Fruit fly (Drosophila melanogaster) whole organism, embryonic: ENCODE data around the gene dj-1beta.

Experiments used
- Abd-B ChIP-seq: fragments of 200-800 bp; sonication (Bioruptor generic); optimal IDR thresholded peaks from 2 replicates; lab custom pipeline; 2018; ENCODE audit warnings: missing biosample characterization, mild to moderate bottlenecking, missing genetic modification characterization, moderate library complexity
- B-H2 ChIP-seq: fragments of 200-800 bp; sonication (Bioruptor generic); optimal IDR thresholded peaks from 2 replicates; lab custom pipeline; 2018; ENCODE audit warnings: missing biosample characterization, mild to moderate bottlenecking, missing genetic modification characterization
- CG10543 ChIP-seq: fragments of 200-800 bp; sonication (Bioruptor generic); optimal IDR thresholded peaks from 3 replicates; lab custom pipeline; 2017; ENCODE audit warnings: missing biosample characterization, mild to moderate bottlenecking, missing genetic modification characterization, moderate library complexity
- CG10979 ChIP-seq: fragments of 200-800 bp; sonication (Bioruptor generic); optimal IDR thresholded peaks from 2 replicates; lab custom pipeline; 2018; ENCODE audit warnings: missing biosample characterization, mild to moderate bottlenecking, missing genetic modification characterization, moderate library complexity
- CG11456 ChIP-seq: fragments of 200-800 bp; sonication (Bioruptor generic); IDR thresholded peaks from 3 replicates; pipeline ENCODE4 v1.3.6; 2022; ENCODE audit warnings: missing biosample characterization, missing genetic modification characterization
- CG11696 ChIP-seq: fragments of 200-800 bp; sonication (Bioruptor generic); IDR thresholded peaks from 2 replicates; pipeline ENCODE4 v1.3.6; 2022; ENCODE audit warnings: missing biosample characterization, missing genetic modification characterization
- CG14710 ChIP-seq: fragments of 200-800 bp; sonication (Bioruptor generic); optimal IDR thresholded peaks from 3 replicates; lab custom pipeline; 2019; ENCODE audit warnings: missing biosample characterization, mild to moderate bottlenecking, missing genetic modification characterization, moderate library complexity
- CG15479 ChIP-seq: fragments of 200-800 bp; sonication (Bioruptor generic); optimal IDR thresholded peaks from 3 replicates; lab custom pipeline; 2019; ENCODE audit warnings: missing biosample characterization, mild to moderate bottlenecking, missing genetic modification characterization, moderate library complexity
- CG17359 ChIP-seq: fragments of 200-800 bp; sonication (Bioruptor generic); optimal IDR thresholded peaks from 3 replicates; lab custom pipeline; 2018; ENCODE audit warnings: missing biosample characterization, mild to moderate bottlenecking, missing genetic modification characterization, moderate library complexity
- CG17802 ChIP-seq: fragments of 200-800 bp; sonication (Bioruptor generic); optimal IDR thresholded peaks from 2 replicates; lab custom pipeline; 2018; ENCODE audit warnings: missing biosample characterization, mild to moderate bottlenecking, missing genetic modification characterization, moderate library complexity
- CG2120 ChIP-seq: fragments of 200-800 bp; sonication (Bioruptor generic); optimal IDR thresholded peaks from 3 replicates; lab custom pipeline; 2016; ENCODE audit warnings: missing biosample characterization, missing genetic modification characterization
- CG2678 ChIP-seq: fragments of 200-800 bp; sonication (Bioruptor generic); optimal IDR thresholded peaks from 3 replicates; lab custom pipeline; 2019; ENCODE audit warnings: missing biosample characterization, mild to moderate bottlenecking, missing genetic modification characterization, moderate library complexity
- CG33557 ChIP-seq: fragments of 200-800 bp; sonication (Bioruptor generic); optimal IDR thresholded peaks from 2 replicates; lab custom pipeline; 2019; ENCODE audit warnings: missing biosample characterization, mild to moderate bottlenecking, missing genetic modification characterization, moderate library complexity
- CG34376 ChIP-seq: fragments of 200-800 bp; sonication (Bioruptor generic); optimal IDR thresholded peaks from 2 replicates; lab custom pipeline; 2018; ENCODE audit warnings: missing biosample characterization, mild to moderate bottlenecking, missing genetic modification characterization
- CG3726 ChIP-seq: fragments of 200-800 bp; sonication (Bioruptor generic); IDR thresholded peaks from 3 replicates; pipeline ENCODE4, ENCODE4 v1.3.6; 2022; ENCODE audit warnings: missing biosample characterization, missing genetic modification characterization
- CG6654 ChIP-seq: fragments of 200-800 bp; sonication (Bioruptor generic); optimal IDR thresholded peaks from 2 replicates; lab custom pipeline; 2017; ENCODE audit warnings: missing biosample characterization, mild to moderate bottlenecking, missing genetic modification characterization
- CG7556 ChIP-seq: fragments of 200-800 bp; sonication (Bioruptor generic); optimal IDR thresholded peaks from 2 replicates; lab custom pipeline; 2017; ENCODE audit warnings: missing biosample characterization, mild to moderate bottlenecking, missing genetic modification characterization
- CG8478 ChIP-seq: fragments of >200 bp; optimal IDR thresholded peaks from 2 replicates; lab custom pipeline; 2018
- D19A ChIP-seq: fragments of 200-800 bp; optimal IDR thresholded peaks from 3 replicates; lab custom pipeline; 2019; ENCODE audit warnings: missing biosample characterization, mild to moderate bottlenecking, missing genetic modification characterization, moderate library complexity
- D19B ChIP-seq: fragments of 200-800 bp; sonication (Bioruptor generic); optimal IDR thresholded peaks from 2 replicates; lab custom pipeline; 2017; ENCODE audit warnings: missing biosample characterization, mild to moderate bottlenecking, missing genetic modification characterization
- Dad ChIP-seq: fragments of 200-800 bp; sonication (Bioruptor generic); optimal IDR thresholded peaks from 3 replicates; lab custom pipeline; 2016; ENCODE audit warnings: missing biosample characterization, missing genetic modification characterization
- Doc2 ChIP-seq: fragments of 200-800 bp; sonication (Bioruptor generic); IDR thresholded peaks from 2 replicates; pipeline ENCODE4 v1.3.6; 2022; ENCODE audit warnings: missing biosample characterization, missing genetic modification characterization
- Drgx ChIP-seq: fragments of 200-800 bp; sonication (Bioruptor generic); IDR thresholded peaks from 2 replicates; pipeline ENCODE4 v1.3.6; 2022; ENCODE audit warnings: missing biosample characterization, missing genetic modification characterization
- Fer1 ChIP-seq: fragments of 200-800 bp; sonication (Bioruptor generic); optimal IDR thresholded peaks from 2 replicates; lab custom pipeline; 2017; ENCODE audit warnings: missing biosample characterization, mild to moderate bottlenecking, missing genetic modification characterization
- GATAe ChIP-seq: fragments of 200-800 bp; sonication (Bioruptor generic); conservative IDR thresholded peaks from 2 replicates; pipeline ENCODE4 v1.3.6; 2022; ENCODE audit warnings: missing biosample characterization, missing genetic modification characterization
- H15 ChIP-seq: fragments of 200-800 bp; sonication (Bioruptor generic); IDR thresholded peaks from 3 replicates; pipeline ENCODE4 v1.3.6; 2022; ENCODE audit warnings: missing biosample characterization, missing genetic modification characterization
- HmgZ ChIP-seq: fragments of 200-800 bp; sonication (Bioruptor generic); optimal IDR thresholded peaks from 2 replicates; lab custom pipeline; 2018; ENCODE audit warnings: missing biosample characterization, mild to moderate bottlenecking, missing genetic modification characterization
- Hr39 ChIP-seq: fragments of >200 bp; optimal IDR thresholded peaks from 2 replicates; lab custom pipeline; 2017
- Hsf ChIP-seq: fragments of 200-800 bp; sonication (Bioruptor generic); optimal IDR thresholded peaks from 3 replicates; lab custom pipeline; 2016; ENCODE audit warnings: missing biosample characterization, missing genetic modification characterization
- Mrtf ChIP-seq: fragments of 200-800 bp; sonication (Bioruptor generic); IDR thresholded peaks from 3 replicates; pipeline ENCODE4 v1.3.6; 2022; ENCODE audit warnings: missing biosample characterization, missing genetic modification characterization
- NC2α ChIP-seq: fragments of 200-800 bp; sonication (Bioruptor generic); optimal IDR thresholded peaks from 2 replicates; lab custom pipeline; 2016; ENCODE audit warnings: missing biosample characterization, missing genetic modification characterization
- NFAT ChIP-seq: fragments of 200-800 bp; sonication (Bioruptor generic); IDR thresholded peaks from 2 replicates; pipeline ENCODE4 v1.3.6; 2022; ENCODE audit warnings: missing biosample characterization, missing genetic modification characterization
- Nf-YC ChIP-seq: fragments of 200-800 bp; optimal IDR thresholded peaks from 3 replicates; lab custom pipeline; 2019; ENCODE audit warnings: missing biosample characterization, mild to moderate bottlenecking, missing genetic modification characterization, moderate library complexity
- Sox102F ChIP-seq: fragments of 200-800 bp; sonication (Bioruptor generic); optimal IDR thresholded peaks from 2 replicates; lab custom pipeline; 2018; ENCODE audit warnings: missing biosample characterization, mild to moderate bottlenecking, missing genetic modification characterization, moderate library complexity
- Sry-β ChIP-seq: fragments of 200-800 bp; sonication (Bioruptor generic); optimal IDR thresholded peaks from 2 replicates; lab custom pipeline; 2018; ENCODE audit warnings: missing biosample characterization, mild to moderate bottlenecking, missing genetic modification characterization, moderate library complexity
- ara ChIP-seq: fragments of 200-800 bp; sonication (Bioruptor generic); IDR thresholded peaks from 2 replicates; pipeline ENCODE4 v1.3.6; 2022; ENCODE audit warnings: missing biosample characterization, missing genetic modification characterization
- cas ChIP-seq: fragments of 200-800 bp; sonication (Bioruptor generic); IDR thresholded peaks from 2 replicates; pipeline ENCODE4 v1.3.6; 2022; ENCODE audit warnings: missing biosample characterization, missing genetic modification characterization
- cg ChIP-seq: fragments of 200-800 bp; sonication (Bioruptor generic); optimal IDR thresholded peaks from 3 replicates; lab custom pipeline; 2019; ENCODE audit warnings: missing biosample characterization, mild to moderate bottlenecking, missing genetic modification characterization, moderate library complexity
- chinmo ChIP-seq: fragments of 200-800 bp; sonication (Bioruptor generic); IDR thresholded peaks from 4 replicates; pipeline ENCODE4 v1.3.6; 2022; ENCODE audit warnings: missing biosample characterization, missing genetic modification characterization; ENCODE audit not compliant: partially characterized antibody
- corto ChIP-seq: fragments of 200-800 bp; sonication (Bioruptor generic); optimal IDR thresholded peaks from 2 replicates; lab custom pipeline; 2016; ENCODE audit warnings: missing biosample characterization, mild to moderate bottlenecking, missing genetic modification characterization, moderate library complexity
- dati ChIP-seq: fragments of 200-800 bp; sonication (Bioruptor generic); IDR thresholded peaks from 2 replicates; pipeline ENCODE4 v1.3.6; 2022; ENCODE audit warnings: missing biosample characterization, missing genetic modification characterization
- dmrt11E ChIP-seq: fragments of 200-800 bp; sonication (Bioruptor generic); optimal IDR thresholded peaks from 3 replicates; lab custom pipeline; 2018; ENCODE audit warnings: missing biosample characterization, mild to moderate bottlenecking, missing genetic modification characterization, moderate library complexity
- dmrt99B ChIP-seq: fragments of 200-800 bp; sonication (Bioruptor generic); optimal IDR thresholded peaks from 2 replicates; lab custom pipeline; 2018; ENCODE audit warnings: missing biosample characterization, mild to moderate bottlenecking, missing genetic modification characterization, moderate library complexity
- ken ChIP-seq: fragments of 200-800 bp; sonication (Bioruptor generic); IDR thresholded peaks from 3 replicates; pipeline ENCODE4 v1.3.6; 2022; ENCODE audit warnings: missing biosample characterization, missing genetic modification characterization
- lola ChIP-seq, 3 experiments: fragments of >200 bp in 2 of 3; fragments of 200-800 bp in 1 of 3; sonication (Bioruptor generic) in 1 of 3; optimal IDR thresholded peaks; 2 replicates each; lab custom pipeline; 2017 to 2019; ENCODE audit warnings: missing biosample characterization in 3 of 3, missing genetic modification characterization in 3 of 3, mild to moderate bottlenecking in 1 of 3, moderate library complexity in 1 of 3
- nmo ChIP-seq: fragments of 200-800 bp; sonication (Bioruptor generic); optimal IDR thresholded peaks from 2 replicates; lab custom pipeline; 2018; ENCODE audit warnings: missing biosample characterization, mild to moderate bottlenecking, missing genetic modification characterization, moderate library complexity
- p53 ChIP-seq: fragments of 200-800 bp; sonication (Bioruptor generic); optimal IDR thresholded peaks from 2 replicates; lab custom pipeline; 2016; ENCODE audit warnings: missing biosample characterization, missing genetic modification characterization
- pfk ChIP-seq: fragments of 200-800 bp; sonication (Bioruptor generic); optimal IDR thresholded peaks from 2 replicates; lab custom pipeline; 2018; ENCODE audit warnings: missing biosample characterization, mild to moderate bottlenecking, missing genetic modification characterization, moderate library complexity
- slp2 ChIP-seq: fragments of 200-800 bp; sonication (Bioruptor generic); optimal IDR thresholded peaks from 2 replicates; lab custom pipeline; 2016; ENCODE audit warnings: missing biosample characterization, missing genetic modification characterization
- sob ChIP-seq: fragments of 200-800 bp; sonication (Bioruptor generic); IDR thresholded peaks from 2 replicates; pipeline ENCODE4 v1.3.6; 2022; ENCODE audit warnings: missing biosample characterization, missing genetic modification characterization
- ssp ChIP-seq: fragments of 200-800 bp; sonication (Bioruptor generic); IDR thresholded peaks from 2 replicates; pipeline ENCODE4 v1.3.6; 2022; ENCODE audit warnings: missing biosample characterization, missing genetic modification characterization
- vfl ChIP-seq: fragments of 200-800 bp; sonication (Bioruptor generic); optimal IDR thresholded peaks from 2 replicates; lab custom pipeline; 2016; ENCODE audit warnings: missing biosample characterization, missing genetic modification characterization
- z ChIP-seq: fragments of 200-800 bp; sonication (Bioruptor generic); IDR thresholded peaks from 3 replicates; pipeline ENCODE4 v1.3.6; 2022; ENCODE audit warnings: missing biosample characterization, missing genetic modification characterization

The dj-1beta gene

DNA sequence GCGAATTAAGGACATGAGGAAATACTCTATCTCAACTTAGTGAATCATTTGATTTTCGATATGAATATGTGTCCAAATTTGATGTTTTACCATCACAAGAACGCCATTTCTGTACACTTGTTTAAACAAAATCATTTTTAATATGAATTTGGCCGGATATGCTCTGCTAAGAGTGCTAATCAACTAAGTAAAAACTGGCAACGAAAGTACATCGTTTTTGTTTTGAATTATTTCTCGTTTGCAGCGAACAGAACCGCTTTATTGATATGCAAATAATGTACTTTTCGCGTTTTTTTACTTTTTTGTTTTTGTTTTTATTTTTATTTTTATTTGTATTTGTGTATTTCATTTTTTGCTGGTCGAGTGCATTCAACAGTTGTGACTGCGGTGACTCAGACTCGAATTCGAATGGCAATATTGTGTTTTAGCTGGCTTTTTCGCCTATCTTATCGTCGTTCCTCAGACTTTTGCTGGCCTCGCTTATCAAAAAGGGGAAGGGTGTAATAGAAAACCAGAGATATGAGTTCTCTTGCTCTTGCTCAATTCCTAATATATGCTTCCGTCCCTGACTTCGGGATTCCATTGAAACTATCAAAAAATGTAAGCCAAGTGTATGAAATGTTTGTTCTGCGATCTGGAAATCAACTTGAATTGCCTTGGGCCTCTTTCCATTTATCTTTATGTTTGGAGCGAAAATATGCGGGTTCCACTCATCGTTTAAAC, 4.5 kb downstream of the dj-1beta start (continued):
- TF ChIP-seq ssp (GFP tag; lab: Robert Waterston, UW) (no peak), lola (GFP tag; optimal IDR thresholded peaks at IDR 0.05; lab: Kevin White, UChicago) (no peak), Abd-B (GFP tag; lab: Kevin White, UChicago) (no peak), CG14710 (tag; lab: Kevin White, UChicago) (no peak), D19B (no peak), Drgx (GFP tag; lab: Robert Waterston, UW) (peak; percentile 27; the same call in 1 of the 2 replicates), Dad (GFP tag; lab: Kevin White, UChicago) (no peak), dmrt99B (tag; lab: Kevin White, UChicago) (no peak), GATAe (peak; percentile 83), CG2678 (no peak), Sry-β (GFP tag; lab: Kevin White, UChicago) (no peak), chinmo (GFP tag; lab: Robert Waterston, UW) (0 out of 4 replicates have a peak, but pooled peaks have one; percentile 57), CG3726 (GFP tag; lab: Robert Waterston, UW) (no peak), CG17359 (tag; lab: Kevin White, UChicago) (no peak), Nf-YC (tag; lab: Kevin White, UChicago) (no peak), z (no peak; the same call in 2 of the 3 replicates), nmo (GFP tag; lab: Kevin White, UChicago) (no peak), NC2α (GFP tag; lab: Kevin White, UChicago) (no peak), Hsf (GFP tag; lab: Kevin White, UChicago) (no peak), corto (GFP tag; lab: Kevin White, UChicago) (peak; percentile 61), Fer1 (GFP tag; lab: Kevin White, UChicago) (no peak), D19A (tag; lab: Kevin White, UChicago) (peak; percentile 11), vfl (GFP tag; lab: Kevin White, UChicago) (no peak), CG17802 (tag; lab: Kevin White, UChicago) (no peak), CG34376 (GFP tag; lab: Kevin White, UChicago) (peak; percentile 59), CG10543 (no peak), Doc2 (GFP tag; lab: Robert Waterston, UW) (no peak), p53 (no peak), CG11456 (GFP tag; lab: Robert Waterston, UW) (no peak), CG15479 (GFP tag; lab: Kevin White, UChicago) (no peak), CG7556 (GFP tag; lab: Kevin White, UChicago) (no peak), Mrtf (GFP tag; lab: Robert Waterston, UW) (no peak), cg (no peak), ken (GFP tag; lab: Robert Waterston, UW) (no peak), Hr39 (lab: Kevin White, UChicago) (no peak), HmgZ (tag; lab: Kevin White, UChicago) (no peak), H15 (GFP tag; lab: Robert Waterston, UW) (no peak), CG10979 (tag; lab: Kevin White, UChicago) (no peak), slp2 (GFP tag; lab: Kevin White, UChicago) (no peak), dmrt11E (tag; lab: Kevin White, UChicago) (no peak)

DNA sequence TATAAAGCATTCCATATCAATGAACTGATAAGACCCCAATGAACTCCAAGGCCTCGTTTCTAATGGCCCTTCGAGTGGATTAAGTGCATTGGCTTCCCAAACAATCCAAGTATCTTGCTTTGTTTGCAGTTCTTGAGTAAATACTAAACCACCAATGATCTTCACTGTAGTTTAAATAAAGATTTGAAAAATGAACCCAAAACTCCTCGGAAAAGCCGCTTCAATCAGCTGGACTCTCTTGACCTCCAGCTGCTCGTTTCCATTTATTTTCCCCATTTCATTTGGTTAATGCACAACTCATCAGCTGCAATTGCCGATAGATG, 5.1 kb downstream of the dj-1beta start:
- peak; percentile 64 for TF ChIP-seq CG33557
- TF ChIP-seq B-H2 (GFP tag; lab: Kevin White, UChicago): no peak
- no peak for TF ChIP-seq NFAT (GFP tag; lab: Robert Waterston, UW)
- no peak for TF ChIP-seq CG2120 (GFP tag; lab: Kevin White, UChicago)
- no peak for TF ChIP-seq CG8478 (lab: Kevin White, UChicago)
- TF ChIP-seq pfk: no peak
- no peak for TF ChIP-seq CG11696
- no peak for TF ChIP-seq CG6654 (GFP tag; lab: Kevin White, UChicago)
- TF ChIP-seq sob (GFP tag; lab: Robert Waterston, UW): no peak
- TF ChIP-seq cas: no peak
- TF ChIP-seq Sox102F (GFP tag; lab: Kevin White, UChicago): no peak
- TF ChIP-seq dati (GFP tag; lab: Robert Waterston, UW): no peak
- TF ChIP-seq ara (GFP tag; lab: Robert Waterston, UW): peak; percentile 46; the same call in 1 of the 2 replicates
